Fruit fly (Drosophila melanogaster): ENCODE measurements around the gene CG9288.

CG9288 gene

dm6 chr3R:13800430-13800848 is 21.0 kb downstream of the CG9288 start:
- peak; percentile 38 for TF ChIP-seq CG13204 (GFP tag; optimal IDR thresholded peaks at IDR 0.05)
- TF ChIP-seq CG8301 (tag; optimal IDR thresholded peaks at IDR 0.05): peak; percentile 65
- no peak for TF ChIP-seq D1 (tag; optimal IDR thresholded peaks at IDR 0.05)
- peak; percentile 53 for TF ChIP-seq CG34367 (tag; optimal IDR thresholded peaks at IDR 0.05)
- TF ChIP-seq CG17806 (tag; optimal IDR thresholded peaks at IDR 0.05): peak; percentile 78
- TF ChIP-seq CG9948 (tag; optimal IDR thresholded peaks at IDR 0.05): peak; percentile 71
- no peak for TF ChIP-seq EcR (GFP tag; optimal IDR thresholded peaks at IDR 0.05)
- TF ChIP-seq CG32121 (GFP tag; IDR thresholded peaks at IDR 0.05): peak; percentile 89
- peak; percentile 68 for TF ChIP-seq Pif1B (GFP tag; optimal IDR thresholded peaks at IDR 0.05)
- TF ChIP-seq CG10348 (GFP tag; IDR thresholded peaks at IDR 0.05): peak; percentile 30; the same call in 1 of the 2 replicates
- TF ChIP-seq CG15710 (tag; optimal IDR thresholded peaks at IDR 0.05): peak; percentile 76
- peak; percentile 89 for TF ChIP-seq Ets98B (GFP tag; IDR thresholded peaks at IDR 0.05)
- peak; percentile 93 for TF ChIP-seq CG4496 (GFP tag; IDR thresholded peaks at IDR 0.05)
- peak; percentile 64 for TF ChIP-seq Pif1A (GFP tag; optimal IDR thresholded peaks at IDR 0.05)
- peak; percentile 81 for TF ChIP-seq CG8159 (tag; optimal IDR thresholded peaks at IDR 0.05)
- TF ChIP-seq rn (GFP tag; IDR thresholded peaks at IDR 0.05): peak; percentile 66; the same call in 1 of the 2 replicates
- TF ChIP-seq Snoo (tag; optimal IDR thresholded peaks at IDR 0.05): peak; percentile 66
- peak; percentile 25 for TF ChIP-seq gl (tag; optimal IDR thresholded peaks at IDR 0.05)
- peak; percentile 82; the same call in 1 of the 2 replicates for TF ChIP-seq CG12605 (GFP tag; IDR thresholded peaks at IDR 0.05)
- TF ChIP-seq fd96Ca (GFP tag; IDR thresholded peaks at IDR 0.05): peak; percentile 85
- peak; percentile 77 for TF ChIP-seq CG14655 (GFP tag; optimal IDR thresholded peaks at IDR 0.05)

DNA sequence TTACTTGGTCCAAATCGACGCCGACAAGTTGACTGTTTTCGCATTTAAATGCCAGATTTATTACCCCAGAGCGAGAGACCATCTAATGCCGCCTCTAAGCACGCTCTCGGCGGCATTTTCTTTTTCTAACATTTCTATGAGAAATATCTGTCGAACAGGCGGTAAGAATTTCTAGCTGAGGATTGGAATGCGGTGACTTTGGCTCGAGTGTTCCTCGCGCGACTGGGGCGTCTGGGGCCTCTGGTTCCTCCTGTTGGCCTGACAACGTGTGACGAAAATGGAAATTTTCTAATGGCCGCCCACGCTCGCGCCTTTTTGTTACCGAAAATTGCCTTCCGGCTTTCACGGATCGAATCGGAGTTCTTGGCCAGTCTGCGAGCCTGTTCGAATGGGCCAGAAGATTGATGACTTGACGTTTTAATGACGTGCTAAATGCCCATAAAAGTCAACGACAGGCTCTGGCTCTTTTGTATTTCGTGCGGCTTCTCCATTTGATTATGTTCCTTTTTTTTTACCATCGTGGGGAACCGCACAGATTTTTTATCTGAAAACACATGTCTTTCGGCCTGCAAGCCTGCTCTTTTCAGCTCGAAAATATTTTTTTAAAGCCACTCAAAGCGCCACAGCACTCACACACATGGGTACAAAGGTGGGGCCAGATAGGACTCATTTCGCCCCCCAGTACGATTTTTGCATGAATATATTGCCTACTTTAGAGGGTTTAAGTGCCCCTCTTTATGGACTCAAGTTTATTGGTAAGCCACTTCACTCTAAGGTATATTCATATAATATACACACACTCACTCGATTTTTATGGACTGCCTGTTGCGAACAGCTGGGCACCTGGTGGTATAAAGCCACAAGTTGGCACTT is 22.0 kb downstream of the CG9288 start:
- no peak for TF ChIP-seq Pif1A (GFP tag; optimal IDR thresholded peaks at IDR 0.05)
- TF ChIP-seq CG4496 (GFP tag; IDR thresholded peaks at IDR 0.05): 0 out of 3 replicates have a peak, but pooled peaks have one; percentile 30
- TF ChIP-seq CG17806 (tag; optimal IDR thresholded peaks at IDR 0.05): no peak
- TF ChIP-seq Ets98B (GFP tag; IDR thresholded peaks at IDR 0.05): no peak
- no peak for TF ChIP-seq D1 (tag; optimal IDR thresholded peaks at IDR 0.05)
- TF ChIP-seq CG12605 (GFP tag; IDR thresholded peaks at IDR 0.05): 0 out of 2 replicates have a peak, but pooled peaks have one; percentile 10
- TF ChIP-seq EcR (GFP tag; optimal IDR thresholded peaks at IDR 0.05): no peak
- TF ChIP-seq CG15710 (tag; optimal IDR thresholded peaks at IDR 0.05): no peak
- TF ChIP-seq CG8159 (tag; optimal IDR thresholded peaks at IDR 0.05): no peak
- TF ChIP-seq CG34367 (tag; optimal IDR thresholded peaks at IDR 0.05): no peak

- TF ChIP-seq CG12605 (GFP tag; IDR thresholded peaks at IDR 0.05) (0 out of 2 replicates have a peak, but pooled peaks have one; percentile 2), CG15710 (tag; optimal IDR thresholded peaks at IDR 0.05) (no peak), rn (GFP tag; IDR thresholded peaks at IDR 0.05) (no peak), Pif1B (GFP tag; optimal IDR thresholded peaks at IDR 0.05) (no peak), CG17806 (tag; optimal IDR thresholded peaks at IDR 0.05) (no peak)
Observed at dm6 chr3R:13802057-13802817, 22.8 kb downstream of the CG9288 start.

dm6 chr3R:13803185-13803887 is 23.9 kb downstream of the CG9288 start:
- TF ChIP-seq CG12605 (GFP tag; IDR thresholded peaks at IDR 0.05) (no peak), CG32121 (GFP tag; IDR thresholded peaks at IDR 0.05) (no peak), CG14655 (GFP tag; optimal IDR thresholded peaks at IDR 0.05) (no peak), fd96Ca (GFP tag; IDR thresholded peaks at IDR 0.05) (no peak), Pif1A (GFP tag; optimal IDR thresholded peaks at IDR 0.05) (no peak), rn (GFP tag; IDR thresholded peaks at IDR 0.05) (no peak), CG34367 (tag; optimal IDR thresholded peaks at IDR 0.05) (no peak), gl (tag; optimal IDR thresholded peaks at IDR 0.05) (no peak)

DNA sequence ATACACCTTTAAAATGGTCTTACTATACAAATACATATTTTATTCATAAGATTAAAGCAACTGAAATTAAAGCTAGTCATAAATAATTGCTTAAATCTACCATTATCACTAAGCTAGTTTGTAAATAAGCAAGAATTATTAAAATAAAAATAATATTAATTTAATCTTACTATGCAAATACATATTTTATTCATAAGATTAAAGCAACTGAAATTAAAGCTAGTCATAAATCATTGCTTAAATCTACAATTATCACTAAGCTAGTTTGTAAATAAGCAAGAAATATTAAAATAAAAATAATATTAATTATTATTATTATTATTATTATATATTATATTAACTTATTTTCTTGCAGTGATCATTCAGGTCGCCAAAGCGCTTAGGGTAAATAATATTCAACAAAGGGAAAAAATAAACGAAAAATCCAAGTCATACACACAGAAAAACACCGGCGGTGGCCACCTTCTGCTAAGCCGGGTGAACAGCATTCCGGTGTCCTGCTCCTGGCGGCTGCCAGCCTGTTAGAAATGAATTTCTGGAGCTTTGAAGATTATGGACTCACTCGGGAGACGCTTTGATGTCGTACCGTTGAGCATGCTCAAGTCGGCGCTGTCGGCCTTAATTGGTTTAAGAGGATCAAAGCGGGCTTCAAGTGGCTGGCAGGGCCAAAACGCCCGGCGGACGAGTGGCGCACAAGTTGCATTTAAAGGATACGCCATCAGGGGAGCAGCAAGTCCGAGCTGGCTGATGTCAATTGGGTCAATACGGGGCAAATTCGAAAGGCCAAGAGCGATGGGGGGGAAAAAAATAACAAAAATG is 24.7 kb downstream of the CG9288 start:
- TF ChIP-seq CG15710 (tag; optimal IDR thresholded peaks at IDR 0.05): peak; percentile 19
- no peak for TF ChIP-seq CG32121 (GFP tag; IDR thresholded peaks at IDR 0.05)
- TF ChIP-seq CG8159 (tag; optimal IDR thresholded peaks at IDR 0.05): peak; percentile 57
- TF ChIP-seq CG9948 (tag; optimal IDR thresholded peaks at IDR 0.05): peak; percentile 1
- peak; percentile 39 for TF ChIP-seq CG14655 (GFP tag; optimal IDR thresholded peaks at IDR 0.05)
- no peak for TF ChIP-seq CG8301 (tag; optimal IDR thresholded peaks at IDR 0.05)
- no peak for TF ChIP-seq CG17806 (tag; optimal IDR thresholded peaks at IDR 0.05)
- TF ChIP-seq EcR (GFP tag; optimal IDR thresholded peaks at IDR 0.05): no peak
- no peak for TF ChIP-seq rn (GFP tag; IDR thresholded peaks at IDR 0.05)
- no peak for TF ChIP-seq Ets98B (GFP tag; IDR thresholded peaks at IDR 0.05)
- no peak for TF ChIP-seq CG4496 (GFP tag; IDR thresholded peaks at IDR 0.05)
- TF ChIP-seq CG34367 (tag; optimal IDR thresholded peaks at IDR 0.05): no peak
- no peak for TF ChIP-seq CG13204 (GFP tag; optimal IDR thresholded peaks at IDR 0.05)
- no peak for TF ChIP-seq fd96Ca (GFP tag; IDR thresholded peaks at IDR 0.05)
- TF ChIP-seq CG10348 (GFP tag; IDR thresholded peaks at IDR 0.05): no peak
- TF ChIP-seq Pif1B (GFP tag; optimal IDR thresholded peaks at IDR 0.05): no peak
- TF ChIP-seq gl (tag; optimal IDR thresholded peaks at IDR 0.05): no peak
- TF ChIP-seq D1 (tag; optimal IDR thresholded peaks at IDR 0.05): no peak
- no peak for TF ChIP-seq Pif1A (GFP tag; optimal IDR thresholded peaks at IDR 0.05)
- no peak for TF ChIP-seq Snoo (tag; optimal IDR thresholded peaks at IDR 0.05)
- no peak for TF ChIP-seq CG12605 (GFP tag; IDR thresholded peaks at IDR 0.05)

Measured in whole organism, pupa.